Worm (Caenorhabditis elegans): ENCODE data around the gene C55A1.4.
"Not testable (repeated sequence)": the region's sequence is repeated elsewhere in the genome, so short reads cannot be mapped to it uniquely, and the experiment has no call there.

The C55A1.4 gene

DNA sequence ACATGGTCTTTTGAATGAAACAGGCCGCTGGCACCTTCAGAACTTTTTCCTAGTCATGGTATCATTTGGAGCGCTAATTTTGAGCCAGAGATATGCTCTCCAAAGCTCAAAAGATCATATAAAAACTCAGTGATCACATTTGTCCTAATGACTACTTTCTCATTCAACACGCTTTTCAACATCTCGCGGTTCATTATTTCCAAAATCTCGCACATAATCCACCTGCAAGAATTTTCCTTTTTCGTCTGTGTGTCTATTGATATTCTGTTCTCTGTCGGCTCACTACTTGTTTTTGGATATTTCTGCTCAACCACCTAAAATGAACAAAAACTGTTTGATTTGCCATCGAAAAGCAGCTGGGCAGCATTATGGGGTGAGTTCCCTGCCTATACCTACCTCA, 30.6 kb upstream of the C55A1.4 start, which contains the start of gene nhr-51:
Gene nhr-51 (plus strand): TSS at position 301 of the 400 bp plus-strand sequence.
- TF ChIP-seq sem-2 (GFP tag; optimal IDR thresholded peaks at IDR 0.05) (no peak), unc-39 (tag; optimal IDR thresholded peaks at IDR 0.05) (no peak), ztf-11 (tag; optimal IDR thresholded peaks at IDR 0.05) (no peak), ceh-83 (GFP tag; optimal IDR thresholded peaks at IDR 0.05) (no peak), M03D4.4 (tag; optimal IDR thresholded peaks at IDR 0.05) (no peak), elt-1 (tag; optimal IDR thresholded peaks at IDR 0.05; ENCODE audit: borderline replicate concordance, insufficient read depth) (no peak), ceh-43 (GFP tag; optimal IDR thresholded peaks at IDR 0.05) (no peak), elt-3 (tag; optimal IDR thresholded peaks at IDR 0.05) (no peak)

DNA sequence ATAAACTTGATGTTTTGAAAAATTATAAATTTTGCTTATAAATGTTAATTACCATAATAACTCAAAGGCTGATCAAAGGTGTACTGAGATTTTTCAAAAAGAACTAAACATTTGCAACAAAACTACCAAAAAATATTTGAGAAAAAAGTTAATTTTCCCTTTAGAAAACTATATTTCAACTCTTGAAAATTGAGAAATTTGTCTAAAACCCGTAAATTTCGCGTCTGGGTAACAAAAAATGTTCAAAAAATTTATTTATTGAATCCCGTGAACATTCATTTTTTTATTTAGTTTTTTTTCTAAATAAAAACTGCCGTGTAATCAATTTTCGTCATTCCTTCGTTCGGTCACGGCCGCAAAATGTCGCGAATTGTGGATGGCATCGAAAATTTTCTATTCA, 27.0 kb upstream of the C55A1.4 start, which contains the start of gene K06B4.15:
Gene K06B4.15 (plus strand): TSS at position 301 of the 400 bp plus-strand sequence.
- TF ChIP-seq elt-1 (tag; optimal IDR thresholded peaks at IDR 0.05; ENCODE audit: borderline replicate concordance, insufficient read depth); snpc-4 (tag; optimal IDR thresholded peaks at IDR 0.05); tbx-8 (GFP tag; optimal IDR thresholded peaks at IDR 0.05): not testable (repeated sequence)

- TF ChIP-seq blmp-1 (tag; optimal IDR thresholded peaks at IDR 0.05) (no peak), lin-32 (GFP tag; optimal IDR thresholded peaks at IDR 0.05) (no peak), hlh-1 (tag; optimal IDR thresholded peaks at IDR 0.05) (no peak), ces-1 (GFP tag; optimal IDR thresholded peaks at IDR 0.05) (no peak), nhr-28 (tag; optimal IDR thresholded peaks at IDR 0.05) (no peak), lsy-2 (tag; optimal IDR thresholded peaks at IDR 0.05) (no peak)
Observed at ce11 chrV:15668870-15669269, 25.8 kb upstream of the C55A1.4 start, which contains the start of gene K06B4.4. Gene K06B4.4 (plus strand): TSS chrV:15669170.

DNA sequence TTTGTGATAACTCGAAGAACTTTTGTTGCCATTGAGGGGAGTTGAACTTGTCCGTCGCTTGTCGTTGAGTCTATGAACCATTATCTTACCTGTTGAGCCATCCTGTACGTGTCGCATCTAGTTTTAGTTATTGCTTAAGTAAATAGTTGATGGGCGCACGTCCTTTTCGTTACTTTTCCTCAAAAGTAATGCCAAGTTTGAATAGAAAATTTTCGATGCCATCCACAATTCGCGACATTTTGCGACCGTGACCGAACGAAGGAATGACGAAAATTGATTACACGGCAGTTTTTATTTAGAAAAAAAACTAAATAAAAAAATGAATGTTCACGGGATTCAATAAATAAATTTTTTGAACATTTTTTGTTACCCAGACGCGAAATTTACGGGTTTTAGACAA, 25.1 kb upstream of the C55A1.4 start, which contains the start of gene F53E4.1:
Gene F53E4.1 (minus strand): TSS at position 101 of the 400 bp plus-strand sequence.
- TF ChIP-seq pha-4, mab-5, nhr-28 (tag; optimal IDR thresholded peaks at IDR 0.05): not testable (repeated sequence)

DNA sequence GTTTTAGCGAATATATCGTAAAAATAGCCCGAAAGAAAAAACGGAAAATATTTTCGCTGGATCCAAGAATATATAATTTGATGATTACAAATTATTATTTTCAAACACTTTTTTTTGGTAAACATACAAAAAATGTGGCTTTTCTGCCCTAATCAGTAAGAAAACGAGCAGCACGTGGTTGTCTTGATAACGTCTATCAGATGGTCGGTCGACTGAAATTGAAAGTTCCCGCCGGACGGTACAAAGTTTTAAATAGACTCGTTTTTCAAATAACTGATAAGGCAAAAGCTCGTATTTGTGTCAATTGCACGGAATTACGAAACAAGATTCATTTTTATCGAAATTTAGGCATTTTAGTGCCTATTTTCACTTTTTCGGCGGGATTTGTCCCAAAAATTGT, 23.6 kb upstream of the C55A1.4 start:
- TF ChIP-seq nhr-2 (tag; optimal IDR thresholded peaks at IDR 0.05): no peak

- TF ChIP-seq unc-62 (GFP tag; optimal IDR thresholded peaks at IDR 0.05) (peak; percentile 68), bed-3 (GFP tag; optimal IDR thresholded peaks at IDR 0.05) (no peak), hlh-1 (tag; optimal IDR thresholded peaks at IDR 0.05) (peak; percentile 9), elt-1 (tag; optimal IDR thresholded peaks at IDR 0.05; ENCODE audit: borderline replicate concordance, insufficient read depth) (peak; percentile 68)
Observed at ce11 chrV:15664053-15664661, 21.1 kb upstream of the C55A1.4 start.

DNA sequence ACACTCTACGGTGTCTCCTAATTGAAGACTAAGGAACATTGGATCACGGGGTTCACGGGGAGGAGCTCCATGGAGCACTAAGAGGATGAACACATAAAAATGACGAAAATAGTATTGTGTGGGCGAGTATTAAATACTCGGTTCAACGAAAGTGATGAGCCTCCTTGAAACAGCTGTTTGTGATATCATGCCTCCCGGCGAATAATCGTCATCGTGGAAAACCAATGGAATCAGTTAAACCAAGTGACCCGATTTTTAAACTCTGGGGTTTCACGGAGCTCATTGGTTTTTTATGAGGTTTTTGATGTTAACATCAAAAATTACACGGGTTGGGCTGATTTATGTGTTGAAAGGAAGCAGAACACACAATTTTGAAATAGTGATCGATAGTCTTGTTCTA, 18.5 kb upstream of the C55A1.4 start:
- TF ChIP-seq unc-120 (tag; optimal IDR thresholded peaks at IDR 0.05; ENCODE audit: poor library complexity, severe bottlenecking) (no peak), lsy-2 (tag; optimal IDR thresholded peaks at IDR 0.05) (no peak), lin-13 (tag; optimal IDR thresholded peaks at IDR 0.05) (no peak), mep-1 (tag; optimal IDR thresholded peaks at IDR 0.05) (no peak), ces-1 (GFP tag; optimal IDR thresholded peaks at IDR 0.05) (no peak), nhr-237 (tag; optimal IDR thresholded peaks at IDR 0.05) (no peak), nhr-12 (tag; optimal IDR thresholded peaks at IDR 0.05) (no peak), ceh-43 (GFP tag; optimal IDR thresholded peaks at IDR 0.05) (no peak)

DNA sequence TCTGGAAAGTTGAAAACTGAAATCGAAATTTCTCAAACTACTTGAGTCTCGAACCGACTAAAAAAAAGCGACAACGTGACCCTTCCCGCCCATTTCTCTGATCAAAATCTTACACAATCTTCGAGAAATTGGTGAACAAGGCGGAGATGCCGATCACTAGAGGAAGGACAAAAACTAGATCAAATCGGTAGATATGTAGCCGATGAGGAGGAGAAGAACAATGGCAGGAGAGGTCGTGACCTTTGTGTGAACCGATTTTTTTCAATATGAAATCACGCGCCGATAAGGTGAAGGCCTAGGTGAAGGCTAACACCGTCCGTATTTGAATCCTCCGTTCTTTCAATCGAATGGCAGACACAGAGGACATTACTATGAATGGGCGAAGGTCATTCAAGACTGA, 17.9 kb upstream of the C55A1.4 start:
- TF ChIP-seq unc-120 (tag; optimal IDR thresholded peaks at IDR 0.05; ENCODE audit: poor library complexity, severe bottlenecking) (no peak), hlh-1 (tag; optimal IDR thresholded peaks at IDR 0.05) (no peak), pha-4 (tag; optimal IDR thresholded peaks at IDR 0.05) (no peak), elt-1 (tag; optimal IDR thresholded peaks at IDR 0.05; ENCODE audit: borderline replicate concordance, insufficient read depth) (peak; percentile 94), ham-2 (GFP tag; optimal IDR thresholded peaks at IDR 0.05) (peak; percentile 43), blmp-1 (tag; optimal IDR thresholded peaks at IDR 0.05) (no peak), mls-2 (tag; optimal IDR thresholded peaks at IDR 0.05) (no peak), tbx-8 (GFP tag; optimal IDR thresholded peaks at IDR 0.05) (no peak), nhr-76 (tag; optimal IDR thresholded peaks at IDR 0.05) (no peak), drap-1 (GFP tag; optimal IDR thresholded peaks at IDR 0.05) (no peak)
